Worm (Caenorhabditis elegans) whole organism, L1 larva: ENCODE measurements around the gene W04E12.4.

Experiments
- C04F5.9 ChIP-seq: sonication (generic microtip); optimal IDR thresholded peaks from 2 replicates; lab custom pipeline; 2016; ENCODE audit warnings: missing genetic modification characterization, missing compliant biosample characterization
- F16B12.6 ChIP-seq: fragments of 150-350 bp; optimal IDR thresholded peaks from 2 replicates; lab custom pipeline; 2014; ENCODE audit warnings: missing biosample characterization, missing genetic modification characterization
- aly-2 ChIP-seq: fragments of 150-350 bp; optimal IDR thresholded peaks from 2 replicates; lab custom pipeline; 2014; ENCODE audit warnings: missing biosample characterization, missing genetic modification characterization
- ama-1 ChIP-seq: fragments of 150-350 bp; optimal IDR thresholded peaks from 2 replicates; lab custom pipeline; 2014
- ceh-63 ChIP-seq: fragments of 200-800 bp; sonication (Bioruptor generic); optimal IDR thresholded peaks from 2 replicates; lab custom pipeline; 2018; ENCODE audit warnings: mild to moderate bottlenecking, missing genetic modification characterization, missing compliant biosample characterization
- dpl-1 ChIP-seq, 3 experiments: fragments of 150-350 bp in 2 of 3; sonication (generic microtip) in 1 of 3; optimal IDR thresholded peaks; 2 replicates each; lab custom pipeline; 2014 to 2017; ENCODE audit warnings: missing biosample characterization in 3 of 3, missing genetic modification characterization in 3 of 3, missing genetic modification reagents in 3 of 3
- efl-1 ChIP-seq, 4 experiments: fragments of 150-350 bp; optimal IDR thresholded peaks in 3 of 4; peaks in 1 of 4; 1 replicate in 1 of 4; 2 replicates in 3 of 4; lab custom pipeline; 2014; ENCODE audit warnings: missing biosample characterization in 2 of 4, missing genetic modification characterization in 2 of 4, missing genetic modification reagents in 2 of 4
- efl-3 ChIP-seq: fragments of 200-800 bp; sonication (Bioruptor generic); optimal IDR thresholded peaks from 2 replicates; lab custom pipeline; 2018; ENCODE audit warnings: mild to moderate bottlenecking, missing genetic modification characterization, missing compliant biosample characterization
- elt-2 ChIP-seq: sonication (generic microtip); optimal IDR thresholded peaks from 2 replicates; lab custom pipeline; 2016; ENCODE audit warnings: missing genetic modification characterization, mild to moderate bottlenecking, inconsistent platforms, missing compliant biosample characterization, missing genetic modification reagents
- fkh-8 ChIP-seq: sonication (generic microtip); optimal IDR thresholded peaks from 2 replicates; lab custom pipeline; 2016; ENCODE audit warnings: mild to moderate bottlenecking, missing genetic modification characterization, missing compliant biosample characterization
- fos-1 ChIP-seq: fragments of 150-350 bp; optimal IDR thresholded peaks from 2 replicates; lab custom pipeline; 2014; ENCODE audit warnings: missing biosample characterization, missing genetic modification characterization
- hlh-17 ChIP-seq: fragments of 200-800 bp; sonication (Bioruptor generic); optimal IDR thresholded peaks from 2 replicates; lab custom pipeline; 2018; ENCODE audit warnings: missing genetic modification characterization, mild to moderate bottlenecking, missing compliant biosample characterization, moderate library complexity, borderline replicate concordance
- hpl-2 ChIP-seq: fragments of 150-350 bp; optimal IDR thresholded peaks from 2 replicates; lab custom pipeline; 2014; ENCODE audit warnings: missing biosample characterization, missing genetic modification reagents, missing genetic modification characterization
- isw-1 ChIP-seq: fragments of 200-800 bp; sonication (Bioruptor generic); IDR thresholded peaks from 2 replicates; pipeline ENCODE4 v1.3.6; 2022; ENCODE audit warnings: missing genetic modification characterization, missing compliant biosample characterization
- jun-1 ChIP-seq: fragments of 150-350 bp; optimal IDR thresholded peaks from 2 replicates; lab custom pipeline; 2014; ENCODE audit warnings: missing biosample characterization, missing genetic modification reagents, missing genetic modification characterization
- lin-13 ChIP-seq: fragments of 150-350 bp; optimal IDR thresholded peaks from 2 replicates; lab custom pipeline; 2014; ENCODE audit warnings: missing biosample characterization, missing genetic modification reagents, missing genetic modification characterization
- lin-14 ChIP-seq: fragments of 200-800 bp; sonication (Bioruptor generic); optimal IDR thresholded peaks from 2 replicates; lab custom pipeline; 2018; ENCODE audit warnings: mild to moderate bottlenecking, missing genetic modification characterization, moderate library complexity, missing compliant biosample characterization
- lin-15B ChIP-seq: fragments of 150-350 bp; sonication (generic microtip); optimal IDR thresholded peaks from 3 replicates; lab custom pipeline; 2014; ENCODE audit warnings: missing biosample characterization, missing genetic modification characterization
- lin-35 ChIP-seq, 2 experiments: fragments of 150-350 bp; optimal IDR thresholded peaks; 2 replicates each; lab custom pipeline; 2014; ENCODE audit warnings: missing biosample characterization in 2 of 2, missing genetic modification characterization in 2 of 2, missing genetic modification reagents in 2 of 2
- lir-3 ChIP-seq: sonication (generic microtip); optimal IDR thresholded peaks from 2 replicates; lab custom pipeline; 2016; ENCODE audit warnings: mild to moderate bottlenecking, missing genetic modification characterization, moderate library complexity, missing compliant biosample characterization; ENCODE audit not compliant: poor library complexity
- mef-2 ChIP-seq: fragments of 150-350 bp; optimal IDR thresholded peaks from 2 replicates; lab custom pipeline; 2014; ENCODE audit warnings: missing biosample characterization, missing genetic modification characterization
- mep-1 ChIP-seq: fragments of 150-350 bp; optimal IDR thresholded peaks from 2 replicates; lab custom pipeline; 2014; ENCODE audit warnings: missing biosample characterization, missing genetic modification characterization
- nhr-12 ChIP-seq: sonication (generic microtip); optimal IDR thresholded peaks from 2 replicates; lab custom pipeline; 2017; ENCODE audit warnings: missing biosample characterization, missing genetic modification characterization
- nhr-19 ChIP-seq: fragments of 200-800 bp; sonication (Bioruptor generic); conservative IDR thresholded peaks from 2 replicates; pipeline ENCODE4 v1.3.6; 2022; ENCODE audit warnings: missing genetic modification characterization, missing compliant biosample characterization
- nhr-28 ChIP-seq: fragments of 150-350 bp; optimal IDR thresholded peaks from 2 replicates; lab custom pipeline; 2014; ENCODE audit warnings: missing biosample characterization, missing genetic modification characterization
- nhr-76 ChIP-seq: sonication (generic microtip); optimal IDR thresholded peaks from 2 replicates; lab custom pipeline; 2017; ENCODE audit warnings: missing biosample characterization, missing genetic modification characterization
- nhr-77 ChIP-seq: fragments of 150-350 bp; optimal IDR thresholded peaks from 2 replicates; lab custom pipeline; 2014; ENCODE audit warnings: missing biosample characterization, missing genetic modification characterization
- nhr-84 ChIP-seq: sonication (generic microtip); optimal IDR thresholded peaks from 2 replicates; lab custom pipeline; 2017; ENCODE audit warnings: missing biosample characterization, missing genetic modification characterization
- nhr-85 ChIP-seq: sonication (generic microtip); peaks from one replicate; lab custom pipeline; 2016; ENCODE audit warnings: missing genetic modification characterization, inconsistent platforms, missing compliant biosample characterization
- snpc-4 ChIP-seq: fragments of 150-350 bp; optimal IDR thresholded peaks from 2 replicates; lab custom pipeline; 2014; ENCODE audit warnings: missing biosample characterization, missing genetic modification characterization
- snu-23 ChIP-seq: sonication (generic microtip); optimal IDR thresholded peaks from 2 replicates; lab custom pipeline; 2016; ENCODE audit warnings: missing genetic modification characterization, missing compliant biosample characterization
- sox-4 ChIP-seq: sonication (generic microtip); optimal IDR thresholded peaks from 2 replicates; lab custom pipeline; 2016; ENCODE audit warnings: missing genetic modification characterization, missing compliant biosample characterization
- sptf-1 ChIP-seq: fragments of 150-350 bp; optimal IDR thresholded peaks from 2 replicates; lab custom pipeline; 2014; ENCODE audit warnings: missing biosample characterization, missing genetic modification characterization
- tbx-2 ChIP-seq: sonication (generic microtip); optimal IDR thresholded peaks from 2 replicates; lab custom pipeline; 2016; ENCODE audit warnings: missing genetic modification characterization, missing compliant biosample characterization
- tlp-1 ChIP-seq: fragments of 150-350 bp; optimal IDR thresholded peaks from 2 replicates; lab custom pipeline; 2014; ENCODE audit warnings: missing biosample characterization, missing genetic modification characterization
- unc-30 ChIP-seq: sonication (generic microtip); optimal IDR thresholded peaks from 2 replicates; lab custom pipeline; 2017; ENCODE audit warnings: missing biosample characterization, missing genetic modification characterization
- unc-62 ChIP-seq: fragments of 150-350 bp; optimal IDR thresholded peaks from 2 replicates; lab custom pipeline; 2014; ENCODE audit warnings: missing biosample characterization, missing genetic modification reagents, missing genetic modification characterization
- unc-86 ChIP-seq: sonication (generic microtip); optimal IDR thresholded peaks from 2 replicates; lab custom pipeline; 2016; ENCODE audit warnings: missing genetic modification characterization, missing compliant biosample characterization
- xbp-1 ChIP-seq: sonication (generic microtip); optimal IDR thresholded peaks from 2 replicates; lab custom pipeline; 2016; ENCODE audit warnings: missing genetic modification characterization, missing compliant biosample characterization
- ztf-4 ChIP-seq: fragments of 150-350 bp; optimal IDR thresholded peaks from 2 replicates; lab custom pipeline; 2014; ENCODE audit warnings: missing biosample characterization, missing genetic modification characterization

The W04E12.4 gene

ce11 chrV:19741651-19742050 is 1.8 kb upstream of the W04E12.4 start, which contains the start of gene W04E12.3:
TSS of gene W04E12.3 (plus strand) at chrV:19741951.
- TF ChIP-seq hpl-2 (no peak), tbx-2 (tag; lab: Kevin White, UChicago) (no peak), fkh-8 (tag; lab: Kevin White, UChicago) (no peak), sox-4 (tag; lab: Kevin White, UChicago) (no peak), efl-1 (optimal IDR thresholded peaks at IDR 0.05; lab: Kevin White, UChicago) (no peak), efl-1 (GFP tag; optimal IDR thresholded peaks at IDR 0.05 in 1 of 2; lab: Kevin White, UChicago) (no peak), dpl-1 (GFP tag; optimal IDR thresholded peaks at IDR 0.05; lab: Kevin White, UChicago) (no peak)

- TF ChIP-seq tbx-2 (tag; lab: Kevin White, UChicago), result no peak
- peak; percentile 11 for TF ChIP-seq nhr-85 (tag; lab: Kevin White, UChicago)
- TF ChIP-seq, all 84 proteins: peak for 1
Measured at ce11 chrV:19743794-19744193, 389 bp downstream of the W04E12.4 start.

ce11 chrV:19744210-19744609 is 805 bp downstream of the W04E12.4 start:
- TF ChIP-seq nhr-28 (tag; lab: Kevin White, UChicago), result no peak
- TF ChIP-seq mef-2, result no peak
- TF ChIP-seq nhr-19 (GFP tag; lab: Robert Waterston, UW), result no peak
- TF ChIP-seq sox-4 (tag; lab: Kevin White, UChicago), result no peak
- TF ChIP-seq hlh-17 (GFP tag; lab: Kevin White, UChicago), result no peak
- TF ChIP-seq F16B12.6 (tag; lab: Kevin White, UChicago), result no peak
- no peak for TF ChIP-seq ztf-4
- no peak for TF ChIP-seq unc-86 (tag; lab: Kevin White, UChicago)
- no peak for TF ChIP-seq unc-62 (GFP tag; lab: Kevin White, UChicago)
- TF ChIP-seq snu-23, result no peak
- no peak for TF ChIP-seq fos-1 (tag; lab: Kevin White, UChicago)
- TF ChIP-seq hpl-2, result no peak
- no peak for TF ChIP-seq unc-30
- no peak for TF ChIP-seq isw-1
- TF ChIP-seq jun-1 (tag; lab: Kevin White, UChicago), result no peak
- TF ChIP-seq nhr-12 (tag; lab: Kevin White, UChicago), result no peak
- no peak for TF ChIP-seq lin-15B (tag; lab: Kevin White, UChicago)
- TF ChIP-seq lin-35 (GFP tag; optimal IDR thresholded peaks at IDR 0.05; lab: Kevin White, UChicago), result no peak
- no peak for TF ChIP-seq lir-3 (tag; lab: Kevin White, UChicago)
- TF ChIP-seq mep-1 (tag; lab: Kevin White, UChicago), result no peak

ce11 chrV:19745852-19746251 is 2.4 kb downstream of the W04E12.4 start, which contains the start of gene W04E12.5:
TSS of gene W04E12.5 (plus strand) at chrV:19746152.
- TF ChIP-seq sptf-1 (tag; lab: Kevin White, UChicago) (no peak), tlp-1 (tag; lab: Kevin White, UChicago) (no peak), nhr-76 (tag; lab: Kevin White, UChicago) (no peak), ceh-63 (no peak), elt-2 (no peak), jun-1 (tag; lab: Kevin White, UChicago) (no peak), lin-15B (tag; lab: Kevin White, UChicago) (no peak), C04F5.9 (no peak), lin-13 (GFP tag; lab: Kevin White, UChicago) (no peak), ama-1 (lab: Kevin White, UChicago) (no peak), nhr-77 (no peak), snpc-4 (tag; lab: Kevin White, UChicago) (no peak), lin-14 (GFP tag; lab: Kevin White, UChicago) (no peak), xbp-1 (tag; lab: Kevin White, UChicago) (no peak), nhr-19 (GFP tag; lab: Robert Waterston, UW) (no peak), aly-2 (tag; lab: Kevin White, UChicago) (no peak), efl-3 (GFP tag; lab: Kevin White, UChicago) (no peak), hlh-17 (GFP tag; lab: Kevin White, UChicago) (no peak), nhr-84 (no peak)
